Fruit fly (Drosophila melanogaster): ENCODE data around the gene CG5167.

CG5167 gene

dm6 chr3R:12383036-12383435, 23.3 kb upstream of the CG5167 start, which contains the start of gene GstD11:
GstD11 (plus strand) TSS chr3R:12383336.
- TF ChIP-seq CG6808 (GFP tag; optimal IDR thresholded peaks at IDR 0.05) (no peak), CG3919 (GFP tag; optimal IDR thresholded peaks at IDR 0.05) (no peak), Eip93F (GFP tag; optimal IDR thresholded peaks at IDR 0.05) (no peak), Gug (GFP tag; IDR thresholded peaks at IDR 0.05) (no peak), fd85E (GFP tag; optimal IDR thresholded peaks at IDR 0.05) (no peak), cyc (GFP tag; optimal IDR thresholded peaks at IDR 0.05) (no peak), Sox15 (GFP tag; optimal IDR thresholded peaks at IDR 0.05) (no peak), Hr4 (GFP tag; optimal IDR thresholded peaks at IDR 0.05) (no peak), Met (GFP tag; optimal IDR thresholded peaks at IDR 0.05) (no peak), spab (GFP tag; optimal IDR thresholded peaks at IDR 0.05) (no peak), fkh (GFP tag; optimal IDR thresholded peaks at IDR 0.05) (no peak), CG11762 (GFP tag; optimal IDR thresholded peaks at IDR 0.05; ENCODE audit: insufficient read depth) (no peak), Hr38 (GFP tag; optimal IDR thresholded peaks at IDR 0.05) (no peak)

- peak; percentile 73 for TF ChIP-seq fkh (GFP tag; optimal IDR thresholded peaks at IDR 0.05)
- TF ChIP-seq Eip78C (GFP tag), result peak; percentile 71
- no peak for TF ChIP-seq CG6276 (GFP tag; optimal IDR thresholded peaks at IDR 0.05)
- no peak for TF ChIP-seq vri (GFP tag; optimal IDR thresholded peaks at IDR 0.05)
Observed at dm6 chr3R:12383784-12384183, 22.5 kb upstream of the CG5167 start.

DNA sequence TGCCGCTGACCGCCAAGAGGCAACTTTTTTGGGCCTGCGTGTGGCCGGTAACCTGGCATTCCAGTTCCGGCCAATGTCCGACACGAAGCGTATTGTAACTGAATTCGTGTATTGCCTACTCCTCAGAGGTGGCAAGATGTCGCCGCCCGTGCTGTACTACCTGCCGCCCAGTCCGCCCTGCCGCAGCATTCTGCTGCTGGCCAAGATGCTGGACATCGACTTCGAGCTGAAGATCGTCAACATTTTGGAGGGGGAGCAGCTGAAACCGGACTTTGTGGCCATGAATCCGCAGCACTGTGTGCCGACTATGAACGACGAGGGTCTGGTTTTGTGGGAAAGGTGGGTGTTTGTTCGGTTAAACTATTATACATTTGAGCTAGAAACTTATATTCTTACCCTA, 22.1 kb upstream of the CG5167 start:
- 0 out of 3 replicates have a peak, but pooled peaks have one; percentile 18 for TF ChIP-seq eg (GFP tag; IDR thresholded peaks at IDR 0.05)
- TF ChIP-seq fd85E (GFP tag; optimal IDR thresholded peaks at IDR 0.05), result no peak
- peak; percentile 24 for TF ChIP-seq Lpt (GFP tag; optimal IDR thresholded peaks at IDR 0.05)

dm6 chr3R:12385949-12386348, 20.4 kb upstream of the CG5167 start, which contains the start of gene Sol1:
Sol1 (plus strand) TSS chr3R:12386249.
- TF ChIP-seq dac (GFP tag; optimal IDR thresholded peaks at IDR 0.05) (no peak), CG10669 (GFP tag; optimal IDR thresholded peaks at IDR 0.05) (no peak), CG16779 (tag; optimal IDR thresholded peaks at IDR 0.05) (no peak), cyc (GFP tag; optimal IDR thresholded peaks at IDR 0.05) (no peak), CG34406 (GFP tag; optimal IDR thresholded peaks at IDR 0.05) (no peak), CG6808 (GFP tag; optimal IDR thresholded peaks at IDR 0.05) (no peak), CG8319 (GFP tag; optimal IDR thresholded peaks at IDR 0.05) (no peak), Met (GFP tag; optimal IDR thresholded peaks at IDR 0.05) (no peak), CG6276 (GFP tag; optimal IDR thresholded peaks at IDR 0.05) (no peak), acj6 (GFP tag; optimal IDR thresholded peaks at IDR 0.05) (no peak), pdm3 (GFP tag; optimal IDR thresholded peaks at IDR 0.05) (no peak), CG11294 (GFP tag; IDR thresholded peaks at IDR 0.05) (no peak)

- no peak for TF ChIP-seq Sox15 (GFP tag; optimal IDR thresholded peaks at IDR 0.05)
- no peak for TF ChIP-seq CG8119 (GFP tag; IDR thresholded peaks at IDR 0.05)
- no peak for TF ChIP-seq CG6808 (GFP tag; optimal IDR thresholded peaks at IDR 0.05)
- no peak for TF ChIP-seq CG4318 (GFP tag; optimal IDR thresholded peaks at IDR 0.05)
- no peak for TF ChIP-seq cyc (GFP tag; optimal IDR thresholded peaks at IDR 0.05)
- no peak for TF ChIP-seq CG32006 (GFP tag; optimal IDR thresholded peaks at IDR 0.05)
- TF ChIP-seq CG7368 (GFP tag; optimal IDR thresholded peaks at IDR 0.05), result no peak
- no peak for TF ChIP-seq achi (GFP tag; optimal IDR thresholded peaks at IDR 0.05)
- TF ChIP-seq CG6792 (GFP tag; optimal IDR thresholded peaks at IDR 0.05), result no peak
- TF ChIP-seq Eip75B (GFP tag; optimal IDR thresholded peaks at IDR 0.05), result no peak
- no peak for TF ChIP-seq CG8632 (GFP tag; optimal IDR thresholded peaks at IDR 0.05)
- TF ChIP-seq Ets96B (tag; optimal IDR thresholded peaks at IDR 0.05), result no peak
Observed at dm6 chr3R:12386965-12387364, 19.4 kb upstream of the CG5167 start, which contains the start of gene CG33098. CG33098 (plus strand) TSS chr3R:12387188.
